Fruit fly (Drosophila melanogaster) whole organism, embryonic: Measurements from ENCODE around the gene Wsck.

Experiments
- Asciz ChIP-seq: fragments of 200-800 bp; sonication (Bioruptor generic); optimal IDR thresholded peaks from 2 replicates; lab custom pipeline; 2017; ENCODE audit warnings: missing biosample characterization, mild to moderate bottlenecking, missing genetic modification characterization, missing genetic modification reagents
- Atf-2 ChIP-seq: fragments of 200-800 bp; sonication (Bioruptor generic); optimal IDR thresholded peaks from 2 replicates; lab custom pipeline; 2016; ENCODE audit warnings: missing biosample characterization, missing genetic modification characterization
- Atf3 ChIP-seq: fragments of 200-800 bp; sonication (Bioruptor generic); optimal IDR thresholded peaks from 3 replicates; lab custom pipeline; 2016; ENCODE audit warnings: missing biosample characterization, missing genetic modification characterization
- B-H1 ChIP-seq: fragments of 200-800 bp; sonication (Bioruptor generic); IDR thresholded peaks from 3 replicates; pipeline ENCODE4 v1.3.6; 2022; ENCODE audit warnings: missing biosample characterization, missing genetic modification characterization
- CG10979 ChIP-seq: fragments of 200-800 bp; sonication (Bioruptor generic); optimal IDR thresholded peaks from 2 replicates; lab custom pipeline; 2018; ENCODE audit warnings: missing biosample characterization, mild to moderate bottlenecking, missing genetic modification characterization, moderate library complexity
- CG11723 ChIP-seq: fragments of 200-800 bp; sonication (Bioruptor generic); optimal IDR thresholded peaks from 2 replicates; lab custom pipeline; 2017; ENCODE audit warnings: missing biosample characterization, mild to moderate bottlenecking, missing genetic modification characterization
- CG12769 ChIP-seq: fragments of 200-800 bp; sonication (Bioruptor generic); optimal IDR thresholded peaks from 2 replicates; lab custom pipeline; 2019; ENCODE audit warnings: missing biosample characterization, mild to moderate bottlenecking, missing genetic modification characterization, moderate library complexity
- CG14441 ChIP-seq: fragments of 200-800 bp; sonication (Bioruptor generic); IDR thresholded peaks from 2 replicates; pipeline ENCODE4 v1.3.6; 2022; ENCODE audit warnings: missing biosample characterization, missing genetic modification characterization
- CG15073 ChIP-seq: fragments of 200-800 bp; sonication (Bioruptor generic); optimal IDR thresholded peaks from 2 replicates; lab custom pipeline; 2016; ENCODE audit warnings: missing biosample characterization, missing genetic modification characterization
- CG17802 ChIP-seq: fragments of 200-800 bp; sonication (Bioruptor generic); optimal IDR thresholded peaks from 2 replicates; lab custom pipeline; 2018; ENCODE audit warnings: missing biosample characterization, mild to moderate bottlenecking, missing genetic modification characterization, moderate library complexity
- CG2199 ChIP-seq: fragments of 200-800 bp; sonication (Bioruptor generic); IDR thresholded peaks from 3 replicates; pipeline ENCODE4 v1.3.6; 2022; ENCODE audit warnings: missing biosample characterization, missing genetic modification characterization
- CG31365 ChIP-seq: fragments of 200-800 bp; sonication (Bioruptor generic); optimal IDR thresholded peaks from 2 replicates; lab custom pipeline; 2018; ENCODE audit warnings: missing biosample characterization, mild to moderate bottlenecking, missing genetic modification characterization
- CG3847 ChIP-seq: fragments of 200-800 bp; sonication (Bioruptor generic); IDR thresholded peaks from 2 replicates; pipeline ENCODE4 v1.3.6; 2022; ENCODE audit warnings: missing biosample characterization, missing genetic modification characterization
- CG4360 ChIP-seq: fragments of 200-800 bp; sonication (Bioruptor generic); IDR thresholded peaks from 2 replicates; pipeline ENCODE4 v1.3.6; 2022; ENCODE audit warnings: missing biosample characterization, missing genetic modification characterization
- CG4730 ChIP-seq: fragments of 200-800 bp; sonication (Bioruptor generic); IDR thresholded peaks from 2 replicates; pipeline ENCODE4 v1.3.6; 2022; ENCODE audit warnings: missing biosample characterization, missing genetic modification characterization
- CG7556 ChIP-seq: fragments of 200-800 bp; sonication (Bioruptor generic); optimal IDR thresholded peaks from 2 replicates; lab custom pipeline; 2017; ENCODE audit warnings: missing biosample characterization, mild to moderate bottlenecking, missing genetic modification characterization
- CG7839 ChIP-seq: fragments of 200-800 bp; sonication (Bioruptor generic); optimal IDR thresholded peaks from 3 replicates; lab custom pipeline; 2018; ENCODE audit warnings: missing biosample characterization, mild to moderate bottlenecking, missing genetic modification characterization, moderate library complexity
- CG7928 ChIP-seq: fragments of 200-800 bp; sonication (Bioruptor generic); optimal IDR thresholded peaks from 2 replicates; lab custom pipeline; 2017; ENCODE audit warnings: missing biosample characterization, mild to moderate bottlenecking, missing genetic modification characterization
- Dek ChIP-seq: fragments of 200-800 bp; sonication (Bioruptor generic); optimal IDR thresholded peaks from 3 replicates; lab custom pipeline; 2019; ENCODE audit warnings: missing biosample characterization, mild to moderate bottlenecking, missing genetic modification characterization, moderate library complexity
- Dp ChIP-seq: fragments of 200-800 bp; sonication (Bioruptor generic); optimal IDR thresholded peaks from 2 replicates; lab custom pipeline; 2018; ENCODE audit warnings: missing biosample characterization, mild to moderate bottlenecking, missing genetic modification characterization, moderate library complexity
- Elba2 ChIP-seq: fragments of 200-800 bp; sonication (Bioruptor generic); optimal IDR thresholded peaks from 3 replicates; lab custom pipeline; 2016; ENCODE audit warnings: missing biosample characterization, missing genetic modification characterization
- Ets65A ChIP-seq: fragments of 200-800 bp; sonication (Bioruptor generic); peaks from one replicate; lab custom pipeline; 2016; ENCODE audit warnings: missing biosample characterization, missing genetic modification characterization
- Gsc ChIP-seq: fragments of 200-800 bp; sonication (Bioruptor generic); IDR thresholded peaks from 2 replicates; pipeline ENCODE4 v1.3.6; 2022; ENCODE audit warnings: missing biosample characterization, missing genetic modification characterization
- Lim3 ChIP-seq: fragments of 200-800 bp; sonication (Bioruptor generic); IDR thresholded peaks from 2 replicates; pipeline ENCODE4 v1.3.6; 2022; ENCODE audit warnings: missing biosample characterization, missing genetic modification characterization
- Med ChIP-seq: fragments of 200-800 bp; sonication (Bioruptor generic); peaks from one replicate; lab custom pipeline; 2016; ENCODE audit warnings: missing biosample characterization, missing genetic modification characterization, mild to moderate bottlenecking, inconsistent platforms, moderate library complexity
- Six4 ChIP-seq: fragments of 200-800 bp; sonication (Bioruptor generic); optimal IDR thresholded peaks from 2 replicates; lab custom pipeline; 2016; ENCODE audit warnings: missing biosample characterization, missing genetic modification characterization
- Spps ChIP-seq: fragments of 200-800 bp; sonication (Bioruptor generic); optimal IDR thresholded peaks from 2 replicates; lab custom pipeline; 2018; ENCODE audit warnings: missing biosample characterization, mild to moderate bottlenecking, missing genetic modification characterization
- Sry-β ChIP-seq: fragments of 200-800 bp; sonication (Bioruptor generic); optimal IDR thresholded peaks from 2 replicates; lab custom pipeline; 2018; ENCODE audit warnings: missing biosample characterization, mild to moderate bottlenecking, missing genetic modification characterization, moderate library complexity
- Xbp1 ChIP-seq: fragments of 200-800 bp; sonication (Bioruptor generic); optimal IDR thresholded peaks from 3 replicates; lab custom pipeline; 2016; ENCODE audit warnings: missing biosample characterization, mild to moderate bottlenecking, missing genetic modification characterization
- ab ChIP-seq: fragments of 200-800 bp; sonication (Bioruptor generic); optimal IDR thresholded peaks from 2 replicates; lab custom pipeline; 2016; ENCODE audit warnings: missing biosample characterization, missing genetic modification characterization
- bab2 ChIP-seq: fragments of 200-800 bp; sonication (Bioruptor generic); optimal IDR thresholded peaks from 2 replicates; lab custom pipeline; 2016; ENCODE audit warnings: missing biosample characterization, missing genetic modification characterization
- bowl ChIP-seq: fragments of 200-800 bp; sonication (Bioruptor generic); IDR thresholded peaks from 2 replicates; pipeline ENCODE4 v1.3.6; 2022; ENCODE audit warnings: missing biosample characterization, missing genetic modification characterization
- crol ChIP-seq: fragments of 200-800 bp; sonication (Bioruptor generic); IDR thresholded peaks from 2 replicates; pipeline ENCODE4 v1.3.6; 2022; ENCODE audit warnings: missing biosample characterization, missing genetic modification characterization
- eve ChIP-seq, 2 experiments: fragments of >200 bp; optimal IDR thresholded peaks; 2 replicates each; lab custom pipeline; 2017; ENCODE audit warnings: missing biosample characterization in 2 of 2, missing genetic modification characterization in 2 of 2
- exex ChIP-seq: fragments of 200-800 bp; sonication (Bioruptor generic); optimal IDR thresholded peaks from 4 replicates; lab custom pipeline; 2018; ENCODE audit warnings: missing biosample characterization, mild to moderate bottlenecking, missing genetic modification characterization, moderate library complexity
- gsb-n ChIP-seq: fragments of 200-800 bp; sonication (Bioruptor generic); optimal IDR thresholded peaks from 3 replicates; lab custom pipeline; 2018; ENCODE audit warnings: missing biosample characterization, mild to moderate bottlenecking, missing genetic modification characterization
- lilli ChIP-seq: fragments of 200-800 bp; sonication (Bioruptor generic); optimal IDR thresholded peaks from 3 replicates; lab custom pipeline; 2016; ENCODE audit warnings: missing biosample characterization, missing genetic modification characterization
- mirr ChIP-seq: fragments of 200-800 bp; sonication (Bioruptor generic); optimal IDR thresholded peaks from 3 replicates; lab custom pipeline; 2018; ENCODE audit warnings: missing biosample characterization, mild to moderate bottlenecking, missing genetic modification characterization
- nom ChIP-seq: fragments of 200-800 bp; sonication (Bioruptor generic); optimal IDR thresholded peaks from 2 replicates; lab custom pipeline; 2017; ENCODE audit warnings: missing biosample characterization, missing genetic modification characterization, mild to moderate bottlenecking, moderate library complexity, missing genetic modification reagents
- org-1 ChIP-seq: fragments of 200-800 bp; sonication (Bioruptor generic); optimal IDR thresholded peaks from 2 replicates; lab custom pipeline; 2017; ENCODE audit warnings: missing biosample characterization, missing genetic modification characterization
- prd ChIP-seq, 3 experiments: fragments of >200 bp in 2 of 3; fragments of 200-800 bp in 1 of 3; sonication (Bioruptor generic) in 1 of 3; optimal IDR thresholded peaks in 2 of 3; IDR thresholded peaks in 1 of 3; 2 replicates in 2 of 3; 3 replicates in 1 of 3; pipeline versions ENCODE4 v1.3.6 to Lab custom; 2017 to 2022; ENCODE audit warnings: missing biosample characterization in 1 of 3, missing genetic modification characterization in 1 of 3
- pum ChIP-seq: fragments of 200-800 bp; sonication (Bioruptor generic); optimal IDR thresholded peaks from 2 replicates; lab custom pipeline; 2016; ENCODE audit warnings: missing biosample characterization, missing genetic modification characterization
- ro ChIP-seq: fragments of 200-800 bp; sonication (Bioruptor generic); IDR thresholded peaks from 2 replicates; pipeline ENCODE4 v1.3.6; 2022; ENCODE audit warnings: missing biosample characterization, missing genetic modification characterization
- sens-2 ChIP-seq: fragments of 200-800 bp; sonication (Bioruptor generic); IDR thresholded peaks from 2 replicates; pipeline ENCODE4 v1.3.6; 2022; ENCODE audit warnings: missing biosample characterization, missing genetic modification characterization
- so ChIP-seq: fragments of 200-800 bp; sonication (Bioruptor generic); IDR thresholded peaks from 3 replicates; pipeline ENCODE4 v1.3.6; 2022; ENCODE audit warnings: missing biosample characterization, missing genetic modification characterization
- sug ChIP-seq: fragments of 200-800 bp; optimal IDR thresholded peaks from 2 replicates; lab custom pipeline; 2019; ENCODE audit warnings: missing biosample characterization, mild to moderate bottlenecking, missing genetic modification characterization, moderate library complexity
- vfl ChIP-seq: fragments of 200-800 bp; sonication (Bioruptor generic); optimal IDR thresholded peaks from 2 replicates; lab custom pipeline; 2016; ENCODE audit warnings: missing biosample characterization, missing genetic modification characterization

Gene Wsck

DNA sequence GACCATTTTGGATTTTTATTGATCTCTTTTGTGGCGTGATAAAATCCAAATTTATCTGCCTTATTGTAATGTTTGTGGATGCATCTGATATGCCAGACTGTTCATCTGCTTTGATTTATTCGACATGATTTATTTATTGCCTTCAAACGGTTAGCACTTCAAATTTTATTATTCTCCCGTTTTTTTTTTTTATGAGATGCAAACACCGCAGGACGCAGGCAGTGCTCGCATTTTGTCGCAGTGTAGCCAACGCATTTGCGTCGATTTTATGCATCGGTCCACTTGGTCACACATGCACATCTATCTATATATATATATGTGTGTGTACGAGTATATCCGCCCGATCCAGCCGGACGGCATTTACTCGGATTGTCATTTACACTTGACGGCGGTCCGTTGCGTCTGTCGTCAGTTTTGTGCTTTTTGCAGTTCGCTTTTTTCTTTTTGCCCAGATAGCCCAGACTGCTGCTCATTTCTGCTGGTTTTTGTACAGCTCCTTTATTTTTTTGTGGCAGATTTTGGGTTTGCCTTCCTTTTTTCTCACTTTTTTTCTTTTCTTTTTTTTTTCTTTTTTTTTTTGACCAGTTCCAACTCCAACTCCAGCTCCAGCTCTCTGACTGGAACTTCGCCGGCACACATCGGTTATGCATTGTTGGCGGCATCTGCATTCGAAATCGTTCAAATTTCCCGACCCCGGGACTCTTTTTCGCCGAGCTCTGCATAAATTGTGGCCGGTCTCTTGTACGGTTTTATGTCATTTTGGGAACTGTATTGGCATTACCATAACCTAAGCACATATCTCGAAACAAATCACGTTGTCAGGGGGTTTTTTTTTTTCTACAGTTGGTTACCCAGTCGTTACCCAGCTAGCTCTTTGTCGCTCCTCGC, 15.8 kb downstream of the Wsck start (continued):
- TF ChIP-seq prd (optimal IDR thresholded peaks at IDR 0.05; lab: Kevin White, UChicago) = no peak
- TF ChIP-seq prd (GFP tag; IDR thresholded peaks at IDR 0.05; lab: Robert Waterston, UW) = no peak
- TF ChIP-seq org-1 (GFP tag; lab: Kevin White, UChicago) = no peak
- no peak for TF ChIP-seq Atf3 (GFP tag; lab: Kevin White, UChicago)
- TF ChIP-seq CG4360 (GFP tag; lab: Robert Waterston, UW) = no peak
- TF ChIP-seq sug = no peak
- TF ChIP-seq mirr (GFP tag; lab: Kevin White, UChicago) = no peak
- TF ChIP-seq Ets65A (GFP tag; lab: Kevin White, UChicago) = peak; percentile 58
- no peak for TF ChIP-seq eve (GFP tag; optimal IDR thresholded peaks at IDR 0.05; lab: Kevin White, UChicago)
- no peak for TF ChIP-seq CG12769 (tag; lab: Kevin White, UChicago)
- no peak for TF ChIP-seq so

DNA sequence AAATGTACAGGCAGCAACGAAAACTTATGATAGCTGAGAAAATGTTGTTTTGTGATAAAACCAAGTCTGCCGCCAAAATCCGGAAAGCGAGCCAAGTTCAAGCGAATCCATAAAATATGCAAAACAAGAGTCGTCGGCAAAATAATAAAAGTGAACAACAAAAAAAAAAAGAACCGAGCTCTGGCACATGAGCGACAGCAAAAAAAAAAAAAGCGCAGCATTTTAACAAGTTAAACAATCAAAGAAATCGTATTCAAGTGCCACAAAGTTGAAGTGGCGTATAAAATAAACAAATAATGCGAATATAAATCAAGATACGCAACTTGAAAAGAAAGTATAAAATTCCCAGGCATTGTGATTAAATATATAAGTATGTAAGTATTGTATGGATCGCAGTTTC, 21.6 kb downstream of the Wsck start:
- TF ChIP-seq Xbp1 (no peak), bowl (GFP tag; lab: Robert Waterston, UW) (no peak), CG7928 (no peak), ab (GFP tag; lab: Kevin White, UChicago) (no peak), CG2199 (GFP tag; lab: Robert Waterston, UW) (0 out of 3 replicates have a peak, but pooled peaks have one; percentile 10), Six4 (GFP tag; lab: Kevin White, UChicago) (no peak), nom (GFP tag; lab: Kevin White, UChicago) (peak; percentile 65), bab2 (no peak), Ets65A (GFP tag; lab: Kevin White, UChicago) (no peak), CG7839 (tag; lab: Kevin White, UChicago) (no peak), pum (GFP tag; lab: Kevin White, UChicago) (no peak), vfl (GFP tag; lab: Kevin White, UChicago) (no peak)

dm6 chr3R:24606868-24607267, 23.0 kb downstream of the Wsck start:
- TF ChIP-seq crol (GFP tag; lab: Robert Waterston, UW) (peak; percentile 48), CG15073 (GFP tag; lab: Kevin White, UChicago) (peak; percentile 12), gsb-n (tag; lab: Kevin White, UChicago) (no peak), lilli (GFP tag; lab: Kevin White, UChicago) (no peak), Dek (tag; lab: Kevin White, UChicago) (no peak), CG12769 (tag; lab: Kevin White, UChicago) (no peak), CG10979 (no peak), ro (GFP tag; lab: Robert Waterston, UW) (no peak), CG7556 (GFP tag; lab: Kevin White, UChicago) (no peak), sens-2 (GFP tag; lab: Robert Waterston, UW) (no peak), CG4730 (GFP tag; lab: Robert Waterston, UW) (no peak), Lim3 (GFP tag; lab: Robert Waterston, UW) (no peak), Spps (tag; lab: Kevin White, UChicago) (no peak), CG17802 (tag; lab: Kevin White, UChicago) (peak; percentile 43), Elba2 (GFP tag; lab: Kevin White, UChicago) (no peak), exex (tag; lab: Kevin White, UChicago) (no peak), CG3847 (GFP tag; lab: Robert Waterston, UW) (0 out of 2 replicates have a peak, but pooled peaks have one; percentile 8), Med (GFP tag; lab: Kevin White, UChicago) (peak; percentile 68), CG11723 (no peak), Atf-2 (no peak), Dp (GFP tag; lab: Kevin White, UChicago) (no peak), Gsc (GFP tag; lab: Robert Waterston, UW) (no peak), Asciz (GFP tag; lab: Kevin White, UChicago) (no peak), Sry-β (GFP tag; lab: Kevin White, UChicago) (no peak), B-H1 (GFP tag; lab: Robert Waterston, UW) (no peak), CG31365 (tag; lab: Kevin White, UChicago) (no peak), CG14441 (GFP tag; lab: Robert Waterston, UW) (0 out of 2 replicates have a peak, but pooled peaks have one; percentile 14), org-1 (GFP tag; lab: Kevin White, UChicago) (no peak)
